Worm (Caenorhabditis elegans): ENCODE data around the gene srw-60.

srw-60 gene

DNA sequence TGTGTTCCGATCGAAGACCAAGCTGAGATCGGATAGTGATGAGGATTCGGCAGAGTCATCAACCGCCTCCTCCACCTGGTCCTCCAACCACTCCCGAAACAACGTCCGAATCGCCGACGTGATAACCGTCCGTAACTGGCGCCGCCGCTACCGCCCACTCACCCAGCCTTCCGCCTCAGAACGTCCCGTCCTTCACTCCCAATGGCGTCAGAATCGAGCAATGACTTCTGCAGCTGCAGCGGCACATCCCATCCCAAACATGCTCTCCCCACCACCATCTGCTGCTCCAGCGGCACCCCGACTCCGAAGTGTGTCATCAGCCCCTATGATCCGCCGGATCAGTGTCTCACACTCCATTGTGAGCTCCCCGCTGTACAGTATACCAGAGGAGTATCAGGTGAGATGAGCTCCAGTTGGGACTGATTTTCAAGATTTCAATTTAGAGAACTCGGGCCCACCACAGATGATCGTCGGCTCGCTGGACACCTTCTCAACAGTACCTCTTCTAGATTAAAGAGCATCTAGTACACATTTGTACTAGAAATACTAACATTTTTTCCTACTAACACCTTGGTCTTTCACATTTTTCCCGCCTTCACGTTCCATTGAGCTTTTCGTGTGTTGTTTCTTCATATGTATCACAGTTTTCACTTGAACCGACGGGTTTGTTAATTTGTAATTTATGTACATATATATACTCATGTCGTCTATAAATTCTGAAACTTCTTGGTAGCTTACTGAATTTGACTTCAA, 32.4 kb upstream of the srw-60 start:
- TF ChIP-seq klf-2 (GFP tag; conservative IDR thresholded peaks at IDR 0.05) (no peak), ref-1 (GFP tag; conservative IDR thresholded peaks at IDR 0.05) (no peak), T22C8.4 (GFP tag; IDR thresholded peaks at IDR 0.05) (no peak), cog-1 (tag; optimal IDR thresholded peaks at IDR 0.05) (no peak), flt-1 (GFP tag; IDR thresholded peaks at IDR 0.05) (no peak), ztf-29 (GFP tag; IDR thresholded peaks at IDR 0.05) (no peak)

DNA sequence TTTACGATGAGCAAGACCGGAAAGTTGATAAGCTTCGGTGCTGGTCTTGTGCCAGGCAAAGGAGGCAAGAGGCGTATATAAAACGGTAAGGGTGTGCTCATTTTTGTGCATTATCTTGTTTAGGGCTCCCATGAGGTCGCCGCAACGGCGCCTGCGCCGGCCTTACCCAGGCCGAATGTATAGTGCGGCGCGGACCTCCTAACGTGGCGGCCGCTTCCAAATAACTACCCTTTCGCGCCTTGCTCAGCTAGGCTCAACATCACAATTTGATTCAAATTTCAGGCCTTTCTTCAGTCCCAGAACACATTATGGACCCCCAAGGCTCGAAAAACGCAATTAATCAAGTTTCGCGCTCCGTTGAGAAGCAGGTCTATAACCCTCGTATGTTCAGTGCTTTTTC, 30.9 kb upstream of the srw-60 start, which contains the start of the genes ZK355.3 and ZK355.8:
TSS of gene ZK355.3 (minus strand) at position 101 of the 400 bp plus-strand sequence.
TSS of gene ZK355.8 (plus strand) at position 272 of the 400 bp plus-strand sequence.
- TF ChIP-seq klf-2 (GFP tag; conservative IDR thresholded peaks at IDR 0.05) (no peak), med-1 (GFP tag; optimal IDR thresholded peaks at IDR 0.05; ENCODE audit: insufficient read depth) (no peak)

DNA sequence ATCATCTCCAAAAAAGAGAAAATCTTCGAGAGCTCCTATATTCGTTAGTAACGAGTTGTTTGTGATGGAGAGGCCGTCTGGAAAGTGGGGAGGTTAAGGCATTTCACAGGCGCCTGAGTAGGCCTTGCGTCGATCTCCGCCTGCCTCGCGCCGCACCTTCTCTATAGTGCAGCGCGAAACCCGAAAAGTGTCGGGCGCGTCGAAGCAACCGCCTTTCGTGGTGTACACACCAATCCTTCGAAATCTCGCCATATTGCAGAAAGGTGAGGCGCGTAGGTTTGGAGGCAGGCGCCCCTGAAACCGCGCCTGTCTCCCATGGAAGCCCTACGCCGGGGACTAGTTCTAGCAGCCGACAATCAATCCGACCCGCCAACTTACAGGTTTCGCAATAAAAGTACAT, 28.6 kb upstream of the srw-60 start:
- TF ChIP-seq cog-1 (tag; optimal IDR thresholded peaks at IDR 0.05) (no peak), ztf-29 (GFP tag; IDR thresholded peaks at IDR 0.05) (no peak), ref-1 (GFP tag; conservative IDR thresholded peaks at IDR 0.05) (no peak), T22C8.4 (GFP tag; IDR thresholded peaks at IDR 0.05) (no peak), med-1 (GFP tag; optimal IDR thresholded peaks at IDR 0.05; ENCODE audit: insufficient read depth) (no peak), klf-2 (GFP tag; conservative IDR thresholded peaks at IDR 0.05) (no peak), tab-1 (GFP tag; IDR thresholded peaks at IDR 0.05) (no peak), ztf-23 (GFP tag; IDR thresholded peaks at IDR 0.05) (no peak), flt-1 (GFP tag; IDR thresholded peaks at IDR 0.05) (no peak)

DNA sequence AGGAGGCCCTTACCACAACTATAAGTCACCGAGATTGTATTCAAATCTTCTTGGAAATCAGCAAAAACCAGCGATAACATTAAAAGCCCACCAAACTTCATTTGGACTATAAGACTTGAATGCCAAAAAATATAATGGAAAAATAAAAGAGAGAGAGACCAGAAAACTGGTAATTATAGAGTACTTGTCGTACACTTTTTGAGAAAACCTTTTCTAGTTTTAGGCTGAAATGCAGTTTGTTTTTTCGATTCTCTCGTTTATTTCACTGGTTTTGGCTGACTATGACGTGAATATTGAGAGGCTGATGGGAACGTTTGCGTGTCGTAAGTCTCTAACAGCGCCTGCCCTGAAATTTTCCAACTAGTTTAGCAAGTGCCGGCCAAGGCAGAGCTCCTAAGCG, 27.9 kb upstream of the srw-60 start, which contains the start of the genes irld-64 and irld-63:
TSS of gene irld-64 (minus strand) at position 101 of the 400 bp plus-strand sequence.
TSS of gene irld-63 (plus strand) at position 230 of the 400 bp plus-strand sequence.
- TF ChIP-seq ref-1 (GFP tag; conservative IDR thresholded peaks at IDR 0.05) (no peak), flt-1 (GFP tag; IDR thresholded peaks at IDR 0.05) (no peak), T22C8.4 (GFP tag; IDR thresholded peaks at IDR 0.05) (no peak), ztf-23 (GFP tag; IDR thresholded peaks at IDR 0.05) (no peak), med-1 (GFP tag; optimal IDR thresholded peaks at IDR 0.05; ENCODE audit: insufficient read depth) (no peak), tab-1 (GFP tag; IDR thresholded peaks at IDR 0.05) (no peak), cog-1 (tag; optimal IDR thresholded peaks at IDR 0.05) (no peak), ztf-29 (GFP tag; IDR thresholded peaks at IDR 0.05) (no peak)

DNA sequence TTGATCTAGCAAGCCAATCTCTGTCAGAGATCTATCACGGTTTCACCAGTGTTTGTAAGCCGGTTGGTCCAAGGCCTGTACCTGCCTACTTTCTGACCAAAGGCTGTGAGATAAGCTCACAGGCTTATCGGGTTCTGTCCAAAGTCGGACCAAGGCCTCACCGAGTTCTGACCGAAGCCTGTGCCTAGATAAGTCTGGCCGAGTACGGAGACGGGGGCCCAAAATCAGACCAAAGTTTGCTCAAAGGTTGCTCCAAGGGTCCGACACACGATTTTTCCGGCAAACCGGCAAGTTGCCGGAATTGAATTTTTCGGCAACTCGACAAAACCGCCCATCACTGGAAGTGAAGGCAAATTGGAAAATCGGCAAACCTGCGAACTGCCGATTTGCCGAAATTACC, 26.8 kb upstream of the srw-60 start:
- TF ChIP-seq ztf-23 (GFP tag; IDR thresholded peaks at IDR 0.05): peak; percentile 47; the same call in 1 of the 2 replicates
- TF ChIP-seq cog-1 (tag; optimal IDR thresholded peaks at IDR 0.05): no peak

DNA sequence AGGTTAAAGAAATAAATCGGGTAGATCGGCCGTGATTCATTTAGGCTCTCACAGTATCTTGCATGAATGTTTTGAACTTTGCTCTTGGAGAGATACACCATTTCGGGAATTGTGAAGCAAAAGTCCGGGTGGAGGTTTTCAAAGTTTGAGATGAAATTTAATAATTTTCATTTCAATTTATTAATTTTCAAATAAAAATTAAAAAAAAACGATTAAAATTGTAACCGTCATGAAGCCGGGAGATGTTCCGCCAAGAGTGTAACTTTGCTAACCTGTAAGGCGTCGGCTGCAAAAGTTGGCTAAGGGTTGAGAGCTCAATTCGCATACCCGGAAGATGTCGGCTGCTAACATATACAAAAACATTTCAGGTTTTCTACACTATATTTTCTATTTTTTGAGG, 24.1 kb upstream of the srw-60 start, which contains the start of gene irld-67:
TSS of gene irld-67 (minus strand) at position 101 of the 400 bp plus-strand sequence.
- no peak for TF ChIP-seq T22C8.4 (GFP tag; IDR thresholded peaks at IDR 0.05)
- no peak for TF ChIP-seq ztf-23 (GFP tag; IDR thresholded peaks at IDR 0.05)
- TF ChIP-seq flt-1 (GFP tag; IDR thresholded peaks at IDR 0.05): no peak
- no peak for TF ChIP-seq cog-1 (tag; optimal IDR thresholded peaks at IDR 0.05)
- TF ChIP-seq klf-2 (GFP tag; conservative IDR thresholded peaks at IDR 0.05): no peak
- TF ChIP-seq ztf-29 (GFP tag; IDR thresholded peaks at IDR 0.05): no peak
- no peak for TF ChIP-seq med-1 (GFP tag; optimal IDR thresholded peaks at IDR 0.05; ENCODE audit: insufficient read depth)
- TF ChIP-seq ref-1 (GFP tag; conservative IDR thresholded peaks at IDR 0.05): no peak

DNA sequence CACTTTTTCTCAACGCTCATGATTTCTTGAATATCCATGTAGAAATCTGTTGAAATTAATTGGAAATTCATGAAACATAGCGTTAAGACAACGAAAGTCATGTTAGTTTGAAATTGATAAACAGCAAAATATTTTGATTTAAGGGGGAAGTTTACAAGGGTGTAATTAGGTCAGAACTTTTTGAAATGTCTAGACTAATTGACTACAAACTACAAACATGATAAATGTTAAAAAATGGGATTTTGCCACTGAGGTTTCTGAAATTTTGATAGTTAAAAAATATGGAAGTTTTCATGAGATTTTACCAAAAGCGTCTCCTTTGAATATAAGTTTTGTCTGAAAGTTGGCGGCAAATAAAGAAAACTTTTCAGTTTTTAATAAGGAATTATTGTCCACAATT, 20.6 kb upstream of the srw-60 start, which contains the start of gene irld-65:
TSS of gene irld-65 (minus strand) at position 101 of the 400 bp plus-strand sequence.
- no peak for TF ChIP-seq ztf-29 (GFP tag; IDR thresholded peaks at IDR 0.05)
- no peak for TF ChIP-seq klf-2 (GFP tag; conservative IDR thresholded peaks at IDR 0.05)
- TF ChIP-seq T22C8.4 (GFP tag; IDR thresholded peaks at IDR 0.05): no peak
- no peak for TF ChIP-seq flt-1 (GFP tag; IDR thresholded peaks at IDR 0.05)
- TF ChIP-seq med-1 (GFP tag; optimal IDR thresholded peaks at IDR 0.05; ENCODE audit: insufficient read depth): no peak

DNA sequence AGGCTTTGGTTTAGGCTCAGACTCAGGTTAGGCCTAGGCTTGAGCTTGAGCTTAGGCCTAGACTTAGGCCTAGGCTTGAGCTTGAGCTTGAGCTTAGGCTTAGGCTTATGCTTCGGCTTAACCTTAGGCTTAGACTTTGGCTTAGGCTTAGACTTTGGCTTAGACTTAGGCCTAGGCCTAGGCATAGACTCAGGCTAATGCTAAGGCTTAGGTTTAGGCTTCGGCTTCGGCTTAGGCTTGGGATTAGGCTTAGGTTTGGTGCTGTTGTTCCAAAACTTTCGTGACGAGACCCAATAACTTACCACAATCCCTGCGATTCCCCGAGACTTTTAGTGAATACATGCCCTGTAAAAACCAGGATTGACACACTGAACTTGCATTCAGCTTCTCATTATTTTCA, 18.7 kb upstream of the srw-60 start:
- no peak for TF ChIP-seq T22C8.4 (GFP tag; IDR thresholded peaks at IDR 0.05)
- no peak for TF ChIP-seq tab-1 (GFP tag; IDR thresholded peaks at IDR 0.05)
- TF ChIP-seq ztf-29 (GFP tag; IDR thresholded peaks at IDR 0.05): no peak
- no peak for TF ChIP-seq ref-1 (GFP tag; conservative IDR thresholded peaks at IDR 0.05)
- no peak for TF ChIP-seq ztf-23 (GFP tag; IDR thresholded peaks at IDR 0.05)
- no peak for TF ChIP-seq flt-1 (GFP tag; IDR thresholded peaks at IDR 0.05)
- TF ChIP-seq klf-2 (GFP tag; conservative IDR thresholded peaks at IDR 0.05): no peak
- TF ChIP-seq med-1 (GFP tag; optimal IDR thresholded peaks at IDR 0.05; ENCODE audit: insufficient read depth): no peak
- no peak for TF ChIP-seq cog-1 (tag; optimal IDR thresholded peaks at IDR 0.05)

DNA sequence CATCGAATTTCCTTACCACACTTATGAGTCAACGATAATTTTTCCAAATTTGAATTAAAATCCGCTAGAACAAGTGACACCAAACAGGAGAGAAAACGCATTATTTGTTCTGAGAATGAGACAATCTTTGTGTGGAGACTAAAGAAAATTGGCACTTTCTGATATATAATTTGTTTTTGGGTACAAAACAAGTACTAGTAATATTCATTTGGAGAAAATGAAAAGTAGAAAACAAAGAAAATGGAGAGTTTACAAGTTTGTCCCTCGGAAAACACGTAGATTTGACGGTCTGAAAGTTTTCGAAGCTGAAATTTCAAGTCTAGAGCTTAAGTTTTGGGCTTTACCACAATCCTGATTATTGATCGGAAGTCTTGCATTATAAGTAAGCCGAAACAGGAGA, 17.7 kb upstream of the srw-60 start, which contains the start of gene irld-66:
TSS of gene irld-66 (minus strand) at position 101 of the 400 bp plus-strand sequence.
- TF ChIP-seq klf-2 (GFP tag; conservative IDR thresholded peaks at IDR 0.05) (no peak), med-1 (GFP tag; optimal IDR thresholded peaks at IDR 0.05; ENCODE audit: insufficient read depth) (no peak), T22C8.4 (GFP tag; IDR thresholded peaks at IDR 0.05) (no peak), ref-1 (GFP tag; conservative IDR thresholded peaks at IDR 0.05) (no peak), ztf-29 (GFP tag; IDR thresholded peaks at IDR 0.05) (no peak)

DNA sequence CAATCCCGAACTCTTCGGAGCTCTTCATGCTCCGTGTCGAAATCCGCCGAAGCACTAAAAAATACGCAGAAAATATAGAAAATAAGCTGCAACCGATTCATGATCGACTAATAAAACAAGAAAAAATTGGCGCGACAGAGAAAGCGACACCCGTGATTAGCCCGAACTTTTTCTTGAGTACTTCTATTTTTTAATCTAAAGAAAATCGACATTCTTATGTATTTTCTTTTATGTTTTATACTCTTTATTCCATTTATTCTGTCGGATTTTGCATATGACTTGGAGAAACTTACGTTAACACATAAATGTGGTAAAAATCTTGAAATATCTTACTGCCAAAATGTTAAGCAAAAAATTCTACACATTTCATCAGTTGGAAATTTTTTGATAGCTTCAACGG, 14.4 kb upstream of the srw-60 start, which contains the start of the genes irld-50 and irld-49:
TSS of gene irld-50 (minus strand) at position 101 of the 400 bp plus-strand sequence.
TSS of gene irld-49 (plus strand) at position 211 of the 400 bp plus-strand sequence.
- TF ChIP-seq med-1 (GFP tag; optimal IDR thresholded peaks at IDR 0.05; ENCODE audit: insufficient read depth) (no peak), cog-1 (tag; optimal IDR thresholded peaks at IDR 0.05) (no peak), klf-2 (GFP tag; conservative IDR thresholded peaks at IDR 0.05) (no peak), T22C8.4 (GFP tag; IDR thresholded peaks at IDR 0.05) (no peak), ztf-23 (GFP tag; IDR thresholded peaks at IDR 0.05) (no peak)

Measured in whole organism, midembryonic.